Worm (Caenorhabditis elegans) whole organism, late embryonic: Measurements from ENCODE around the gene srh-70.

ENCODE experiments used
- K02D7.2 ChIP-seq: sonication (generic microtip); optimal IDR thresholded peaks from 2 replicates; lab custom pipeline; 2017; ENCODE audit warnings: mild to moderate bottlenecking, missing genetic modification characterization, missing compliant biosample characterization
- K09A11.1 ChIP-seq: sonication (generic microtip); optimal IDR thresholded peaks from 2 replicates; lab custom pipeline; 2017; ENCODE audit warnings: antibody characterized with exemption, mild to moderate bottlenecking, missing genetic modification characterization, missing compliant biosample characterization; ENCODE audit not compliant: insufficient read depth
- ama-1 ChIP-seq: fragments of 150-350 bp; optimal IDR thresholded peaks from 2 replicates; lab custom pipeline; 2014
- ceh-48 ChIP-seq: sonication (generic microtip); optimal IDR thresholded peaks from 2 replicates; lab custom pipeline; 2016; ENCODE audit warnings: missing genetic modification characterization, inconsistent platforms, missing compliant biosample characterization
- fax-1 ChIP-seq: sonication (generic microtip); optimal IDR thresholded peaks from 2 replicates; lab custom pipeline; 2016; ENCODE audit warnings: missing genotype, missing genetic modification characterization, missing compliant biosample characterization
- hlh-15 ChIP-seq: sonication (generic microtip); optimal IDR thresholded peaks from 2 replicates; lab custom pipeline; 2016; ENCODE audit warnings: missing genetic modification characterization, missing compliant biosample characterization
- pha-2 ChIP-seq: sonication (generic microtip); optimal IDR thresholded peaks from 2 replicates; lab custom pipeline; 2017; ENCODE audit warnings: mild to moderate bottlenecking, missing genetic modification characterization, missing compliant biosample characterization
- pqm-1 ChIP-seq: sonication (generic microtip); optimal IDR thresholded peaks from 2 replicates; lab custom pipeline; 2016; ENCODE audit warnings: missing genetic modification characterization, missing compliant biosample characterization
- rnt-1 ChIP-seq: sonication (generic microtip); optimal IDR thresholded peaks from 2 replicates; lab custom pipeline; 2016; ENCODE audit warnings: missing genetic modification characterization, missing compliant biosample characterization
- tbx-2 ChIP-seq: sonication (generic microtip); optimal IDR thresholded peaks from 2 replicates; lab custom pipeline; 2016; ENCODE audit warnings: missing genetic modification characterization, missing compliant biosample characterization
- unc-55 ChIP-seq: sonication (generic microtip); optimal IDR thresholded peaks from 2 replicates; lab custom pipeline; 2017; ENCODE audit warnings: missing biosample characterization, missing genetic modification reagents, missing genetic modification characterization

DNA sequence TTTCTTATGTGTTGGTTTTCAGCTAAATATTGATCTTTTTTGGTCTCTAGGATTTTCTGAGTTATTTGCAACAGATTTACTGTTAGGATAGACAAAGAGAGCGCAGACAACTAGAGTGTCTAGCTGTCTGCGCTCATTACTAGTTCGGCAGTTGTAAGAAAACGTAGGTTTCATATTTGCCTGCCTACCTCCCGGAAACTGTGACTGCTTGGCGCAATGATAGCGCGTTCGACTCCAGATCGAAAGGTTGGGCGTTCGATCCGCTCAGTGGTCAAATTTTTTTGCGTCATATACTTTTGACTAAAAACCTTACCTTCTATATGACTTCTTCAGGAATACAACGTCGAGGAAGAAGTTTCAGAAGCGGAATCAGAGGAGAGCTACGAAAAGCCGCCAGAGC, 20.7 kb upstream of the srh-70 start:
- TF ChIP-seq K02D7.2 (tag; lab: Kevin White, UChicago) = no peak
- TF ChIP-seq unc-55 (GFP tag; lab: Kevin White, UChicago) = no peak
- TF ChIP-seq ceh-48 (tag; lab: Kevin White, UChicago) = no peak
- TF ChIP-seq tbx-2 (tag; lab: Kevin White, UChicago) = no peak
- no peak for TF ChIP-seq fax-1 (tag; lab: Kevin White, UChicago)
- TF ChIP-seq K09A11.1 = no peak
- TF ChIP-seq rnt-1 (tag; lab: Kevin White, UChicago) = no peak
- no peak for TF ChIP-seq pqm-1
- no peak for TF ChIP-seq hlh-15 (tag; lab: Kevin White, UChicago)
- TF ChIP-seq ama-1 = no peak
- no peak for TF ChIP-seq pha-2 (tag; lab: Kevin White, UChicago)
